Worm (Caenorhabditis elegans): ENCODE data around the gene pigb-1.

Gene pigb-1

ce11 chrII:5016977-5017585 is 24.2 kb upstream of the pigb-1 start (continued):
- TF ChIP-seq unc-130 (GFP tag; optimal IDR thresholded peaks at IDR 0.05) (no peak), unc-39 (tag; optimal IDR thresholded peaks at IDR 0.05) (no peak), aha-1 (tag) (peak; percentile 97), lin-15B (tag; optimal IDR thresholded peaks at IDR 0.05) (no peak), Y75B8A.6 (GFP tag; IDR thresholded peaks at IDR 0.05) (no peak), nhr-111 (GFP tag; optimal IDR thresholded peaks at IDR 0.05) (no peak), hif-1 (tag; optimal IDR thresholded peaks at IDR 0.05) (peak in 1 of 2 experiments; percentile 51), unc-62 (GFP tag; optimal IDR thresholded peaks at IDR 0.05 in 1 of 2) (peak in 1 of 2 experiments; percentile 63), unc-62 (tag; optimal IDR thresholded peaks at IDR 0.05) (no peak), hlh-11 (tag; optimal IDR thresholded peaks at IDR 0.05) (peak; percentile 83), egl-43 (GFP tag; IDR thresholded peaks at IDR 0.05) (no peak), ceh-62 (tag; optimal IDR thresholded peaks at IDR 0.05) (no peak), nhr-10 (tag; optimal IDR thresholded peaks at IDR 0.05) (no peak), ztf-7 (tag; optimal IDR thresholded peaks at IDR 0.05) (no peak), nhr-237 (tag; optimal IDR thresholded peaks at IDR 0.05) (no peak), nhr-11 (tag; optimal IDR thresholded peaks at IDR 0.05) (peak; percentile 63), daf-12 (tag; optimal IDR thresholded peaks at IDR 0.05) (no peak), T26A8.4 (GFP tag; IDR thresholded peaks at IDR 0.05) (peak; percentile 49; the same call in 1 of the 2 replicates), lin-29 (GFP tag; IDR thresholded peaks at IDR 0.05) (no peak), attf-4 (tag; optimal IDR thresholded peaks at IDR 0.05) (no peak), tag-97 (GFP tag; IDR thresholded peaks at IDR 0.05) (no peak), zag-1 (tag; optimal IDR thresholded peaks at IDR 0.05) (no peak), Y5F2A.4 (GFP tag; optimal IDR thresholded peaks at IDR 0.05) (no peak), F37D6.2 (tag; optimal IDR thresholded peaks at IDR 0.05) (peak; percentile 5), Y105C5A.15 (GFP tag; IDR thresholded peaks at IDR 0.05) (no peak), dmd-9 (GFP tag; IDR thresholded peaks at IDR 0.05) (no peak), arid-1 (GFP tag; conservative IDR thresholded peaks at IDR 0.05) (0 out of 2 replicates have a peak, but pooled peaks have one; percentile 23), zfp-2 (tag; optimal IDR thresholded peaks at IDR 0.05) (no peak), zip-2 (tag; optimal IDR thresholded peaks at IDR 0.05) (no peak), ceh-82 (tag; optimal IDR thresholded peaks at IDR 0.05) (no peak), spr-1 (tag; optimal IDR thresholded peaks at IDR 0.05) (peak; percentile 35), lim-7 (GFP tag; IDR thresholded peaks at IDR 0.05) (no peak), dve-1 (tag; optimal IDR thresholded peaks at IDR 0.05; ENCODE audit: insufficient read depth) (peak; percentile 78), vab-7 (GFP tag; IDR thresholded peaks at IDR 0.05) (no peak), ctbp-1 (GFP tag; IDR thresholded peaks at IDR 0.05) (peak; percentile 71), lin-13 (GFP tag; optimal IDR thresholded peaks at IDR 0.05) (no peak), lin-38 (GFP tag; IDR thresholded peaks at IDR 0.05) (no peak), nhr-6 (tag; optimal IDR thresholded peaks at IDR 0.05) (peak; percentile 21), dmd-6 (GFP tag; IDR thresholded peaks at IDR 0.05) (peak; percentile 59; the same call in 1 of the 2 replicates), ceh-20 (GFP tag; IDR thresholded peaks at IDR 0.05) (peak; percentile 44), ZK337.2 (GFP tag; IDR thresholded peaks at IDR 0.05) (no peak), egl-27 (tag; optimal IDR thresholded peaks at IDR 0.05) (no peak), Y48G9A.11 (GFP tag; IDR thresholded peaks at IDR 0.05) (no peak), daf-16 (GFP tag; optimal IDR thresholded peaks at IDR 0.05) (peak; percentile 11 to 19), daf-16 (tag; optimal IDR thresholded peaks at IDR 0.05) (peak; percentile 74), ZK546.5 (tag; optimal IDR thresholded peaks at IDR 0.05) (peak in 1 of 2 experiments; percentile 20), lin-1 (GFP tag; IDR thresholded peaks at IDR 0.05) (no peak), mdt-29 (GFP tag; IDR thresholded peaks at IDR 0.05) (no peak), ama-1 (optimal IDR thresholded peaks at IDR 0.05) (no peak)
